Fruit fly (Drosophila melanogaster): ENCODE results near the gene CG12025.

Gene CG12025

dm6 chr3L:1885436-1885835, 20.2 kb downstream of the CG12025 start, which contains the start of gene Tmhs (continued):
- no peak for TF ChIP-seq tgo (GFP tag; IDR thresholded peaks at IDR 0.05)
- TF ChIP-seq CG2116 (GFP tag; optimal IDR thresholded peaks at IDR 0.05): no peak
- no peak for TF ChIP-seq salm (tag; optimal IDR thresholded peaks at IDR 0.05)
- no peak for TF ChIP-seq CG7839 (tag; optimal IDR thresholded peaks at IDR 0.05)
- peak; percentile 68; the same call in 1 of the 4 replicates for TF ChIP-seq chinmo (GFP tag; IDR thresholded peaks at IDR 0.05; ENCODE audit: partially characterized antibody)
- no peak for TF ChIP-seq CG6254 (GFP tag; optimal IDR thresholded peaks at IDR 0.05)
- TF ChIP-seq CG12104 (GFP tag; optimal IDR thresholded peaks at IDR 0.05): no peak
- no peak for TF ChIP-seq CHES-1-like (GFP tag; optimal IDR thresholded peaks at IDR 0.05)
- no peak for TF ChIP-seq CG2129 (GFP tag; IDR thresholded peaks at IDR 0.05; ENCODE audit: partially characterized antibody)
- TF ChIP-seq ato (GFP tag; IDR thresholded peaks at IDR 0.05; ENCODE audit: partially characterized antibody): no peak; the same call in 1 of the 2 replicates
- no peak for TF ChIP-seq bsh (GFP tag; optimal IDR thresholded peaks at IDR 0.05)
- TF ChIP-seq CG10366 (GFP tag; IDR thresholded peaks at IDR 0.05): no peak
- TF ChIP-seq CG8944 (GFP tag; optimal IDR thresholded peaks at IDR 0.05): no peak
- TF ChIP-seq Fer2 (tag; optimal IDR thresholded peaks at IDR 0.05): no peak
- no peak for TF ChIP-seq H15 (GFP tag; IDR thresholded peaks at IDR 0.05)
- no peak for TF ChIP-seq B-H2 (GFP tag; optimal IDR thresholded peaks at IDR 0.05)
- no peak for TF ChIP-seq luna (GFP tag; optimal IDR thresholded peaks at IDR 0.05)
- TF ChIP-seq CG9437 (GFP tag; optimal IDR thresholded peaks at IDR 0.05): no peak
- TF ChIP-seq CG42726 (GFP tag; IDR thresholded peaks at IDR 0.05; ENCODE audit: partially characterized antibody): peak; percentile 14; the same call in 1 of the 2 replicates
- no peak for TF ChIP-seq repo (GFP tag; optimal IDR thresholded peaks at IDR 0.05)
- no peak for TF ChIP-seq Six4 (GFP tag; optimal IDR thresholded peaks at IDR 0.05)
- TF ChIP-seq Taf1 (GFP tag; IDR thresholded peaks at IDR 0.05): no peak
- no peak for TF ChIP-seq CG1529 (GFP tag; optimal IDR thresholded peaks at IDR 0.05)
- TF ChIP-seq Ada2b (GFP tag; IDR thresholded peaks at IDR 0.05): no peak
- TF ChIP-seq CoRest (tag; optimal IDR thresholded peaks at IDR 0.05): no peak
- TF ChIP-seq hkb (optimal IDR thresholded peaks at IDR 0.05): no peak
- no peak for TF ChIP-seq hkb (GFP tag; IDR thresholded peaks at IDR 0.05)
- peak; percentile 56 for TF ChIP-seq sens (GFP tag)
- no peak for TF ChIP-seq CG11398 (GFP tag; optimal IDR thresholded peaks at IDR 0.05)
- no peak for TF ChIP-seq CG10274 (GFP tag; optimal IDR thresholded peaks at IDR 0.05)
- no peak for TF ChIP-seq Gsc (GFP tag; IDR thresholded peaks at IDR 0.05)
- no peak for TF ChIP-seq gt (GFP tag; IDR thresholded peaks at IDR 0.05)
- no peak for TF ChIP-seq CG11456 (GFP tag; IDR thresholded peaks at IDR 0.05)
- peak; percentile 27 for TF ChIP-seq sd (tag; optimal IDR thresholded peaks at IDR 0.05)
- TF ChIP-seq gcm (GFP tag; optimal IDR thresholded peaks at IDR 0.05): no peak
- TF ChIP-seq Scr (GFP tag; IDR thresholded peaks at IDR 0.05; ENCODE audit: partially characterized antibody): no peak
- no peak for TF ChIP-seq bowl (GFP tag; IDR thresholded peaks at IDR 0.05)
- no peak for TF ChIP-seq HmgZ (tag; optimal IDR thresholded peaks at IDR 0.05)
- no peak for TF ChIP-seq phol (tag; optimal IDR thresholded peaks at IDR 0.05)
- no peak for TF ChIP-seq CG9797 (GFP tag; optimal IDR thresholded peaks at IDR 0.05)
- no peak for TF ChIP-seq CkIIα-i1 (GFP tag; IDR thresholded peaks at IDR 0.05)
- no peak for TF ChIP-seq CG31388 (GFP tag; optimal IDR thresholded peaks at IDR 0.05)
- TF ChIP-seq pum (GFP tag; optimal IDR thresholded peaks at IDR 0.05): no peak
- TF ChIP-seq Ravus (GFP tag; IDR thresholded peaks at IDR 0.05): no peak
- TF ChIP-seq zen (tag; optimal IDR thresholded peaks at IDR 0.05): no peak
- no peak for TF ChIP-seq kni (GFP tag; optimal IDR thresholded peaks at IDR 0.05)
- TF ChIP-seq slbo (GFP tag; IDR thresholded peaks at IDR 0.05): no peak
- TF ChIP-seq CG34224 (GFP tag; IDR thresholded peaks at IDR 0.05; ENCODE audit: partially characterized antibody): peak; percentile 33; the same call in 2 of the 3 replicates
- no peak for TF ChIP-seq CG10209 (GFP tag; optimal IDR thresholded peaks at IDR 0.05)
- no peak for TF ChIP-seq HHEX (GFP tag; optimal IDR thresholded peaks at IDR 0.05)
- no peak for TF ChIP-seq Rx (GFP tag; IDR thresholded peaks at IDR 0.05)
- TF ChIP-seq CG16779 (GFP tag; IDR thresholded peaks at IDR 0.05): no peak
